Fruit fly (Drosophila melanogaster): ENCODE data around the gene CG5984.

Gene CG5984

dm6 chr3R:27246264-27246663 is 1.5 kb downstream of the CG5984 start (continued):
- TF ChIP-seq yki (optimal IDR thresholded peaks at IDR 0.05), result no peak
- TF ChIP-seq CG9437 (GFP tag; optimal IDR thresholded peaks at IDR 0.05), result peak; percentile 82
- TF ChIP-seq CG33213 (GFP tag; optimal IDR thresholded peaks at IDR 0.05), result no peak
- TF ChIP-seq pros (GFP tag; optimal IDR thresholded peaks at IDR 0.05), result peak; percentile 35
- TF ChIP-seq lmd (GFP tag; IDR thresholded peaks at IDR 0.05), result peak; percentile 69
- 0 out of 3 replicates have a peak, but pooled peaks have one; percentile 37 for TF ChIP-seq Dbx (GFP tag; IDR thresholded peaks at IDR 0.05)
- TF ChIP-seq tin (GFP tag; optimal IDR thresholded peaks at IDR 0.05), result peak; percentile 61
- peak; percentile 57 for TF ChIP-seq CG8281 (tag; optimal IDR thresholded peaks at IDR 0.05)
- TF ChIP-seq CG12391 (tag; optimal IDR thresholded peaks at IDR 0.05), result peak; percentile 91
- no peak for TF ChIP-seq CG13287 (GFP tag; IDR thresholded peaks at IDR 0.05; ENCODE audit: partially characterized antibody)
- peak; percentile 89 for TF ChIP-seq CG10979 (tag; optimal IDR thresholded peaks at IDR 0.05)
- 0 out of 2 replicates have a peak, but pooled peaks have one; percentile 11 for TF ChIP-seq sim (GFP tag; IDR thresholded peaks at IDR 0.05)
- peak; percentile 67 for TF ChIP-seq az2 (GFP tag; optimal IDR thresholded peaks at IDR 0.05)
- TF ChIP-seq CG2116 (GFP tag; optimal IDR thresholded peaks at IDR 0.05), result peak; percentile 38
- peak; percentile 68 for TF ChIP-seq esg (GFP tag; conservative IDR thresholded peaks at IDR 0.05)
- TF ChIP-seq TFAM (GFP tag; optimal IDR thresholded peaks at IDR 0.05), result peak; percentile 12
- TF ChIP-seq B-H2 (GFP tag; optimal IDR thresholded peaks at IDR 0.05), result peak; percentile 46
- TF ChIP-seq Spps (tag; optimal IDR thresholded peaks at IDR 0.05), result peak; percentile 76
- peak; percentile 46 for TF ChIP-seq CG12155 (GFP tag; optimal IDR thresholded peaks at IDR 0.05)
- TF ChIP-seq Awh (GFP tag; IDR thresholded peaks at IDR 0.05), result no peak
- TF ChIP-seq Ssrp (tag; optimal IDR thresholded peaks at IDR 0.05), result peak; percentile 83
- TF ChIP-seq CG10147 (GFP tag; optimal IDR thresholded peaks at IDR 0.05), result peak; percentile 83
- no peak for TF ChIP-seq jing (GFP tag; optimal IDR thresholded peaks at IDR 0.05)
- peak; percentile 12 for TF ChIP-seq CG3065 (GFP tag; optimal IDR thresholded peaks at IDR 0.05)
- peak; percentile 64 for TF ChIP-seq scrt (GFP tag; optimal IDR thresholded peaks at IDR 0.05)
- no peak for TF ChIP-seq CG7745 (tag; optimal IDR thresholded peaks at IDR 0.05)
- TF ChIP-seq wek (GFP tag; optimal IDR thresholded peaks at IDR 0.05), result no peak
- peak; percentile 86 for TF ChIP-seq vvl (GFP tag; IDR thresholded peaks at IDR 0.05)
- peak; percentile 53 for TF ChIP-seq org-1 (GFP tag; optimal IDR thresholded peaks at IDR 0.05)
- peak; percentile 71 for TF ChIP-seq Hmr (GFP tag; optimal IDR thresholded peaks at IDR 0.05)
- no peak for TF ChIP-seq eyg (GFP tag; optimal IDR thresholded peaks at IDR 0.05)
- TF ChIP-seq Sox100B (GFP tag; optimal IDR thresholded peaks at IDR 0.05), result peak; percentile 90
- TF ChIP-seq lilli (GFP tag; optimal IDR thresholded peaks at IDR 0.05), result peak; percentile 1
- TF ChIP-seq Fer1 (GFP tag; optimal IDR thresholded peaks at IDR 0.05), result peak; percentile 81
- TF ChIP-seq Hr78 (GFP tag; optimal IDR thresholded peaks at IDR 0.05), result peak in 1 of 2 experiments; percentile 81
- no peak for TF ChIP-seq D (optimal IDR thresholded peaks at IDR 0.05)
- peak; percentile 72 for TF ChIP-seq D (GFP tag; optimal IDR thresholded peaks at IDR 0.05)
- peak; percentile 79 for TF ChIP-seq lab (GFP tag; optimal IDR thresholded peaks at IDR 0.05)
- TF ChIP-seq E2f1 (GFP tag; IDR thresholded peaks at IDR 0.05), result peak; percentile 57; the same call in 1 of the 2 replicates
- TF ChIP-seq CG7928 (GFP tag; optimal IDR thresholded peaks at IDR 0.05), result no peak
- TF ChIP-seq zfh1 (GFP tag; IDR thresholded peaks at IDR 0.05), result peak; percentile 46; the same call in 1 of the 3 replicates
- TF ChIP-seq CG3847 (GFP tag; IDR thresholded peaks at IDR 0.05), result peak; percentile 45
- no peak for TF ChIP-seq mam (GFP tag; optimal IDR thresholded peaks at IDR 0.05)
- TF ChIP-seq sens-2 (GFP tag; IDR thresholded peaks at IDR 0.05), result no peak
- peak; percentile 71 for TF ChIP-seq Nf-YB (GFP tag; optimal IDR thresholded peaks at IDR 0.05)
- TF ChIP-seq ttk (GFP tag; IDR thresholded peaks at IDR 0.05), result peak; percentile 52; the same call in 1 of the 2 replicates
- no peak for TF ChIP-seq inv (GFP tag; IDR thresholded peaks at IDR 0.05; ENCODE audit: partially characterized antibody)
- no peak for TF ChIP-seq CG15073 (GFP tag; optimal IDR thresholded peaks at IDR 0.05)
- TF ChIP-seq gcm (GFP tag; optimal IDR thresholded peaks at IDR 0.05), result peak; percentile 93
- peak; percentile 29 for TF ChIP-seq Vsx1 (GFP tag; optimal IDR thresholded peaks at IDR 0.05)
- peak; percentile 35 for TF ChIP-seq CG5245 (GFP tag; optimal IDR thresholded peaks at IDR 0.05)
